Worm (Caenorhabditis elegans): ENCODE data around the gene cdc-50.B.

- TF ChIP-seq ztf-29 (GFP tag; IDR thresholded peaks at IDR 0.05) (no peak), ref-1 (GFP tag; conservative IDR thresholded peaks at IDR 0.05) (no peak), med-1 (GFP tag; optimal IDR thresholded peaks at IDR 0.05; ENCODE audit: insufficient read depth) (no peak), ztf-23 (GFP tag; IDR thresholded peaks at IDR 0.05) (no peak), cog-1 (tag; optimal IDR thresholded peaks at IDR 0.05) (no peak)
Measured at ce11 chrIV:8722801-8723200, 41.9 kb upstream of the cdc-50.B start.
